Worm (Caenorhabditis elegans) whole organism, early embryonic: ENCODE data around the gene K08F9.3.

Source experiments
- B0310.2 ChIP-seq: sonication (generic microtip); optimal IDR thresholded peaks from 2 replicates; lab custom pipeline; 2016; ENCODE audit warnings: mild to moderate bottlenecking, missing genetic modification characterization, missing compliant biosample characterization
- F13C5.2 ChIP-seq: sonication (generic microtip); optimal IDR thresholded peaks from 2 replicates; lab custom pipeline; 2017; ENCODE audit warnings: mild to moderate bottlenecking, missing genetic modification characterization, inconsistent platforms, missing compliant biosample characterization
- aly-1 ChIP-seq: sonication (generic microtip); optimal IDR thresholded peaks from 2 replicates; lab custom pipeline; 2016; ENCODE audit warnings: missing genetic modification characterization, missing compliant biosample characterization
- ama-1 ChIP-seq: fragments of 150-350 bp; optimal IDR thresholded peaks from 2 replicates; lab custom pipeline; 2014
- ceh-13 ChIP-seq: fragments of 200-800 bp; sonication (Bioruptor generic); optimal IDR thresholded peaks from 2 replicates; lab custom pipeline; 2018; ENCODE audit warnings: mild to moderate bottlenecking, missing genetic modification characterization, missing compliant biosample characterization
- ceh-36 ChIP-seq: sonication (generic microtip); optimal IDR thresholded peaks from 2 replicates; lab custom pipeline; 2016; ENCODE audit warnings: missing genetic modification characterization, inconsistent platforms, missing compliant biosample characterization
- ets-7 ChIP-seq: sonication (generic microtip); optimal IDR thresholded peaks from 2 replicates; lab custom pipeline; 2016; ENCODE audit warnings: missing genotype, missing genetic modification characterization, missing compliant biosample characterization
- flt-1 ChIP-seq: fragments of 200-800 bp; sonication (Bioruptor generic); IDR thresholded peaks from 2 replicates; pipeline ENCODE4 v1.3.6; 2022; ENCODE audit warnings: missing genetic modification characterization, missing compliant biosample characterization
- hmbx-1 ChIP-seq: sonication (generic microtip); optimal IDR thresholded peaks from 2 replicates; lab custom pipeline; 2016; ENCODE audit warnings: mild to moderate bottlenecking, missing genetic modification characterization, missing compliant biosample characterization
- hmg-4 ChIP-seq: fragments of 200-800 bp; sonication (Bioruptor generic); optimal IDR thresholded peaks from 2 replicates; lab custom pipeline; 2018; ENCODE audit warnings: mild to moderate bottlenecking, missing genetic modification characterization, missing compliant biosample characterization
- hnd-1 ChIP-seq: sonication (generic microtip); optimal IDR thresholded peaks from 2 replicates; lab custom pipeline; 2016; ENCODE audit warnings: missing genetic modification characterization, missing compliant biosample characterization
- pes-1 ChIP-seq: fragments of 200-800 bp; sonication (Bioruptor generic); IDR thresholded peaks from 2 replicates; pipeline ENCODE4 v1.3.6; 2022; ENCODE audit warnings: missing genetic modification reagents, missing genetic modification characterization, missing compliant biosample characterization
- scrt-1 ChIP-seq: fragments of 200-800 bp; sonication (Bioruptor generic); IDR thresholded peaks from 2 replicates; pipeline ENCODE4 v1.3.6; 2022; ENCODE audit warnings: missing genetic modification characterization, missing compliant biosample characterization
- sea-1 ChIP-seq: fragments of 200-800 bp; sonication (Bioruptor generic); conservative IDR thresholded peaks from 2 replicates; pipeline ENCODE4 v1.3.6; 2022; ENCODE audit warnings: missing genetic modification characterization, missing compliant biosample characterization
- tbx-11 ChIP-seq: fragments of 200-800 bp; sonication (Bioruptor generic); IDR thresholded peaks from 2 replicates; pipeline ENCODE4 v1.3.6; 2022; ENCODE audit warnings: missing genetic modification characterization, missing compliant biosample characterization
- tbx-37 ChIP-seq: fragments of 200-800 bp; sonication (Bioruptor generic); conservative IDR thresholded peaks from 2 replicates; pipeline ENCODE4 v1.3.6; 2022; ENCODE audit warnings: missing genetic modification reagents, missing genetic modification characterization, missing compliant biosample characterization
- tra-4 ChIP-seq: sonication (generic microtip); optimal IDR thresholded peaks from 2 replicates; lab custom pipeline; 2017; ENCODE audit warnings: missing genetic modification characterization, missing compliant biosample characterization

Gene K08F9.3

ce11 chrV:15153277-15153676 is 12.9 kb downstream of the K08F9.3 start, which contains the start of gene srh-55:
Gene srh-55, plus strand, starts transcription at chrV:15153577.
- no peak for TF ChIP-seq aly-1 (tag; lab: Kevin White, UChicago)
- TF ChIP-seq sea-1 = no peak
- no peak for TF ChIP-seq pes-1 (GFP tag; lab: Robert Waterston, UW)
- no peak for TF ChIP-seq B0310.2 (tag; lab: Kevin White, UChicago)
- TF ChIP-seq hmbx-1 = no peak
- TF ChIP-seq scrt-1 = no peak
- TF ChIP-seq ceh-13 (GFP tag; lab: Kevin White, UChicago) = no peak
- no peak for TF ChIP-seq ets-7 (tag; lab: Kevin White, UChicago)
- no peak for TF ChIP-seq tra-4 (tag; lab: Kevin White, UChicago)
- no peak for TF ChIP-seq flt-1 (GFP tag; lab: Robert Waterston, UW)
- TF ChIP-seq hmg-4 (GFP tag; lab: Kevin White, UChicago) = no peak
- no peak for TF ChIP-seq tbx-11
- no peak for TF ChIP-seq F13C5.2 (tag; lab: Kevin White, UChicago)

ce11 chrV:15156504-15156903 is 16.2 kb downstream of the K08F9.3 start:
- TF ChIP-seq F13C5.2 (tag; lab: Kevin White, UChicago) (no peak), hmg-4 (GFP tag; lab: Kevin White, UChicago) (no peak), tbx-37 (GFP tag; lab: Robert Waterston, UW) (no peak), hmbx-1 (no peak), flt-1 (GFP tag; lab: Robert Waterston, UW) (no peak), ceh-36 (tag; lab: Kevin White, UChicago) (no peak), B0310.2 (tag; lab: Kevin White, UChicago) (no peak), ama-1 (lab: Kevin White, UChicago) (no peak), pes-1 (GFP tag; lab: Robert Waterston, UW) (no peak), ets-7 (tag; lab: Kevin White, UChicago) (no peak), ceh-13 (GFP tag; lab: Kevin White, UChicago) (no peak), tbx-11 (no peak), sea-1 (no peak), aly-1 (tag; lab: Kevin White, UChicago) (no peak), hnd-1 (tag; lab: Kevin White, UChicago) (no peak), scrt-1 (no peak)

DNA sequence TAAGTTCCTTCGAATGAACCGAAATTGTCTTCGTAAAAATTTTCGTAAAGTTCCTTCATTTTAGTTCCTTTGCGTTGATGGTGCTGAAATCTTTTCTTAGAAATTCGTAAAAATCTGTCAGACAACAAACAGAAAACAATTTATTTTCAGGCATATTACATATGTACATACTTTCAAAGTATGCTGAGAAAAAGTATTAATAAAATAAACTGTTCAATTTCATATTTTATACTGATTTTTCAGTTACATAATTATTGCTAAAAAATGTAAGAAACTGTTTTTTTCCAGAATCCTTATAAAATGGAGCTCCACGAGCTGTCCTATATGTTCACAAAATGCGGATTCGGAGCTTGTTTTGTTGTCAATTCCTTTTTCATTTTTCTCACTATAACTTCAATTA is 18.3 kb downstream of the K08F9.3 start, which contains the start of gene str-45:
Gene str-45, plus strand, starts transcription at position 301 of the 400 bp plus-strand sequence.
- TF ChIP-seq aly-1 (tag; lab: Kevin White, UChicago) (no peak), scrt-1 (no peak), sea-1 (no peak), tbx-11 (no peak), flt-1 (GFP tag; lab: Robert Waterston, UW) (no peak), F13C5.2 (tag; lab: Kevin White, UChicago) (no peak), B0310.2 (tag; lab: Kevin White, UChicago) (no peak), hnd-1 (tag; lab: Kevin White, UChicago) (no peak), ets-7 (tag; lab: Kevin White, UChicago) (no peak), tra-4 (tag; lab: Kevin White, UChicago) (no peak), tbx-37 (GFP tag; lab: Robert Waterston, UW) (no peak), hmbx-1 (no peak), hmg-4 (GFP tag; lab: Kevin White, UChicago) (no peak), ceh-13 (GFP tag; lab: Kevin White, UChicago) (no peak), ama-1 (lab: Kevin White, UChicago) (no peak), pes-1 (GFP tag; lab: Robert Waterston, UW) (no peak), ceh-36 (tag; lab: Kevin White, UChicago) (no peak)

ce11 chrV:15162697-15163096 is 22.4 kb downstream of the K08F9.3 start, which contains the start of gene srz-11:
Gene srz-11, plus strand, starts transcription at chrV:15163082.
- TF ChIP-seq sea-1 = no peak
- no peak for TF ChIP-seq hnd-1 (tag; lab: Kevin White, UChicago)
- no peak for TF ChIP-seq flt-1 (GFP tag; lab: Robert Waterston, UW)
- TF ChIP-seq tbx-11 = no peak
- TF ChIP-seq ceh-36 (tag; lab: Kevin White, UChicago) = no peak
- TF ChIP-seq aly-1 (tag; lab: Kevin White, UChicago) = no peak
- no peak for TF ChIP-seq tbx-37 (GFP tag; lab: Robert Waterston, UW)
- TF ChIP-seq hmg-4 (GFP tag; lab: Kevin White, UChicago) = no peak
- no peak for TF ChIP-seq scrt-1
- no peak for TF ChIP-seq ets-7 (tag; lab: Kevin White, UChicago)
- no peak for TF ChIP-seq tra-4 (tag; lab: Kevin White, UChicago)
- TF ChIP-seq F13C5.2 (tag; lab: Kevin White, UChicago) = no peak
- no peak for TF ChIP-seq hmbx-1
- no peak for TF ChIP-seq pes-1 (GFP tag; lab: Robert Waterston, UW)
- no peak for TF ChIP-seq B0310.2 (tag; lab: Kevin White, UChicago)

ce11 chrV:15175459-15175858 is 35.1 kb downstream of the K08F9.3 start, which contains the start of gene clec-47:
Gene clec-47, plus strand, starts transcription at chrV:15175759.
- TF ChIP-seq scrt-1 = no peak
- no peak for TF ChIP-seq ceh-13 (GFP tag; lab: Kevin White, UChicago)
- TF ChIP-seq aly-1 (tag; lab: Kevin White, UChicago) = no peak
- TF ChIP-seq hmbx-1 = no peak
- no peak for TF ChIP-seq ceh-36 (tag; lab: Kevin White, UChicago)
- TF ChIP-seq F13C5.2 (tag; lab: Kevin White, UChicago) = no peak
- no peak for TF ChIP-seq ets-7 (tag; lab: Kevin White, UChicago)
- no peak for TF ChIP-seq pes-1 (GFP tag; lab: Robert Waterston, UW)
- TF ChIP-seq hnd-1 (tag; lab: Kevin White, UChicago) = no peak
- TF ChIP-seq hmg-4 (GFP tag; lab: Kevin White, UChicago) = no peak
- TF ChIP-seq tra-4 (tag; lab: Kevin White, UChicago) = no peak
- no peak for TF ChIP-seq tbx-11
- TF ChIP-seq flt-1 (GFP tag; lab: Robert Waterston, UW) = no peak
- no peak for TF ChIP-seq ama-1 (lab: Kevin White, UChicago)
- no peak for TF ChIP-seq tbx-37 (GFP tag; lab: Robert Waterston, UW)
- no peak for TF ChIP-seq B0310.2 (tag; lab: Kevin White, UChicago)
- TF ChIP-seq sea-1 = no peak

DNA sequence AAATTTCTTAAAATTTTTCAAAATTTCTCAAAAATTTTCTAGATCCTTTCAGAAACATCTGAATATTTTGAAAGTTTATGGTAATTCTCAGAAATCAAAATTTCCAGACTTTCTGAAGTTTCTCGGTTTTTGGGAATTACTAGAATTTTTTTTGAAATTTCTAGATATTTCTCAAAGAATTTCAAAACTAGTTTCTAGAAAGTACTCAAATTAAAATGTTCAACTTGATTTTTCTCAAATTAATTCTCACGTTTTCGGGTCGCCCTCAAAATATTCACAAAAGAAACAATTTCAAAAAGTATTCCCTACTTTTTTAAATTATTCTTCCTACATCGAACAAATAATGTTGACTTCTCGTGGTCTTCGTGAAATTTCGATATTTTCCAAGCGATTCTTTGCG is 39.4 kb downstream of the K08F9.3 start, which contains the start of gene T09F5.10:
Gene T09F5.10, plus strand, starts transcription at position 301 of the 400 bp plus-strand sequence.
- TF ChIP-seq pes-1 (GFP tag; lab: Robert Waterston, UW) = no peak

DNA sequence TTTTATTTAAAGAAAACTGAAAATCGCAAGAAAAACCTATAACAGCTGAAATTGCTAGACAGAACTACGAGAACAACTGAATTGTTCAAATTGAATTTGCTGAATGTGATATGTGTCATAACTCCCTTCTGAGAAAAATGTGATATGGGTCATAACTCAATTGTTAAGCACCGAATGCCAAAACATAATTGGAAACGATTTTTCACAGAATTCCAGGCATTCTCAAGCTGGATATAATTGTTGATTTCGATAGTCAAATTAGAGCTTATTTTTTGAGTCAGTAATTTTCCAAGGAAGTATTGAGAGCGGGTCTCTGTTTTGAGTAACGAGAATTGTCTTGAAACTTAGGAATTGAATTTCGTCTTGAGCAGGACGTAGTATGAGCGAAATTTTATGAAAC is 41.6 kb downstream of the K08F9.3 start:
- TF ChIP-seq tbx-37 (GFP tag; lab: Robert Waterston, UW) (no peak), ets-7 (tag; lab: Kevin White, UChicago) (no peak), F13C5.2 (tag; lab: Kevin White, UChicago) (no peak), B0310.2 (tag; lab: Kevin White, UChicago) (no peak), hmg-4 (GFP tag; lab: Kevin White, UChicago) (no peak), hnd-1 (tag; lab: Kevin White, UChicago) (no peak), scrt-1 (no peak), pes-1 (GFP tag; lab: Robert Waterston, UW) (no peak), sea-1 (no peak), flt-1 (GFP tag; lab: Robert Waterston, UW) (no peak), ceh-36 (tag; lab: Kevin White, UChicago) (no peak), tbx-11 (no peak), ceh-13 (GFP tag; lab: Kevin White, UChicago) (no peak), aly-1 (tag; lab: Kevin White, UChicago) (no peak)
